Worm (Caenorhabditis elegans) whole organism, young adult: ENCODE results near the gene B0303.7.

ENCODE experiments used
- B0019.2 ChIP-seq: fragments of 200-800 bp; sonication (Bioruptor generic); conservative IDR thresholded peaks from 2 replicates; pipeline ENCODE4 v1.3.6; 2022; ENCODE audit warnings: missing genetic modification reagents, missing genetic modification characterization, missing compliant biosample characterization
- B0035.1 ChIP-seq: sonication (generic microtip); optimal IDR thresholded peaks from 2 replicates; lab custom pipeline; 2016; ENCODE audit warnings: missing genetic modification characterization, mild to moderate bottlenecking, missing compliant biosample characterization, missing genotype, missing genetic modification reagents
- C06A6.2 ChIP-seq: fragments of 200-800 bp; sonication (Bioruptor generic); conservative IDR thresholded peaks from 2 replicates; pipeline ENCODE4 v1.3.6; 2022; ENCODE audit warnings: missing genetic modification characterization, missing compliant biosample characterization
- D2030.7 ChIP-seq: fragments of 200-800 bp; sonication (Bioruptor generic); IDR thresholded peaks from 2 replicates; pipeline ENCODE4 v1.3.6; 2022; ENCODE audit warnings: missing genetic modification reagents, missing genetic modification characterization, missing compliant biosample characterization
- F23B12.7 ChIP-seq: sonication (generic microtip); optimal IDR thresholded peaks from 2 replicates; lab custom pipeline; 2017; ENCODE audit warnings: missing genetic modification characterization, mild to moderate bottlenecking, missing compliant biosample characterization, antibody characterized with exemption, moderate library complexity; ENCODE audit not compliant: insufficient read depth
- F52B5.7 ChIP-seq: sonication (generic microtip); optimal IDR thresholded peaks from 2 replicates; lab custom pipeline; 2016; ENCODE audit warnings: mild to moderate bottlenecking, missing genetic modification characterization, missing compliant biosample characterization
- F57A8.1 ChIP-seq: fragments of 200-800 bp; sonication (Bioruptor generic); optimal IDR thresholded peaks from 2 replicates; lab custom pipeline; 2018; ENCODE audit warnings: mild to moderate bottlenecking, missing genetic modification characterization, moderate library complexity, missing compliant biosample characterization
- F57C9.4 ChIP-seq: sonication (generic microtip); optimal IDR thresholded peaks from 2 replicates; lab custom pipeline; 2017; ENCODE audit warnings: mild to moderate bottlenecking, missing genetic modification characterization, missing compliant biosample characterization
- Y53G8AR.9 ChIP-seq: fragments of 200-800 bp; sonication (Bioruptor generic); conservative IDR thresholded peaks from 2 replicates; pipeline ENCODE4 v1.3.6; 2022; ENCODE audit warnings: missing genetic modification reagents, missing genetic modification characterization, missing compliant biosample characterization
- akir-1 ChIP-seq: fragments of 200-800 bp; sonication (Bioruptor generic); optimal IDR thresholded peaks from 2 replicates; lab custom pipeline; 2018; ENCODE audit warnings: mild to moderate bottlenecking, missing genetic modification characterization, moderate library complexity, missing compliant biosample characterization
- ama-1 ChIP-seq, 3 experiments: fragments of 150-350 bp in 1 of 3; sonication (generic microtip) in 2 of 3; optimal IDR thresholded peaks; 2 replicates each; lab custom pipeline; 2014 to 2018; ENCODE audit warnings: missing biosample characterization in 2 of 3, missing genetic modification characterization in 2 of 3, missing genetic modification reagents in 2 of 3
- athp-1 ChIP-seq: sonication (generic microtip); optimal IDR thresholded peaks from 2 replicates; lab custom pipeline; 2017; ENCODE audit warnings: mild to moderate bottlenecking, missing genetic modification characterization, missing compliant biosample characterization
- attf-3 ChIP-seq: fragments of 200-800 bp; sonication (Bioruptor generic); conservative IDR thresholded peaks from 2 replicates; pipeline ENCODE4 v1.3.6; 2022; ENCODE audit warnings: missing genetic modification reagents, missing genetic modification characterization, missing compliant biosample characterization
- bed-2 ChIP-seq: fragments of 200-800 bp; sonication (Bioruptor generic); IDR thresholded peaks from 2 replicates; pipeline ENCODE4 v1.3.6; 2022; ENCODE audit warnings: missing genetic modification reagents, missing genetic modification characterization, missing compliant biosample characterization
- chd-7 ChIP-seq: sonication (generic microtip); optimal IDR thresholded peaks from 2 replicates; lab custom pipeline; 2016; ENCODE audit warnings: mild to moderate bottlenecking, missing genetic modification characterization, moderate library complexity, missing compliant biosample characterization
- dpff-1 ChIP-seq: sonication (generic microtip); optimal IDR thresholded peaks from 2 replicates; lab custom pipeline; 2017; ENCODE audit warnings: mild to moderate bottlenecking, missing genetic modification characterization, missing compliant biosample characterization
- dpl-1 ChIP-seq: fragments of 150-350 bp; optimal IDR thresholded peaks from 2 replicates; lab custom pipeline; 2014; ENCODE audit warnings: missing biosample characterization, missing genetic modification reagents, missing genetic modification characterization
- egl-18 ChIP-seq: fragments of 200-800 bp; sonication (Bioruptor generic); IDR thresholded peaks from 2 replicates; pipeline ENCODE4 v1.3.6; 2022; ENCODE audit warnings: missing genetic modification reagents, missing genetic modification characterization, missing compliant biosample characterization
- egl-44 ChIP-seq: fragments of 200-800 bp; sonication (Bioruptor generic); IDR thresholded peaks from 2 replicates; pipeline ENCODE4 v1.3.6; 2022; ENCODE audit warnings: missing genetic modification reagents, missing genetic modification characterization, missing compliant biosample characterization
- ekl-4 ChIP-seq: fragments of 200-800 bp; sonication (Bioruptor generic); IDR thresholded peaks from 2 replicates; pipeline ENCODE4 v1.3.6; 2022; ENCODE audit warnings: missing genetic modification reagents, missing genetic modification characterization, missing compliant biosample characterization
- hlh-26 ChIP-seq: fragments of 200-800 bp; sonication (Bioruptor generic); conservative IDR thresholded peaks from 2 replicates; pipeline ENCODE4 v1.3.6; 2022; ENCODE audit warnings: missing genetic modification reagents, missing genetic modification characterization, missing compliant biosample characterization
- hmg-20 ChIP-seq: fragments of 200-800 bp; sonication (Bioruptor generic); IDR thresholded peaks from 2 replicates; pipeline ENCODE4 v1.3.6; 2022; ENCODE audit warnings: missing genetic modification reagents, missing genetic modification characterization, missing compliant biosample characterization
- hrde-1 ChIP-seq: sonication (generic microtip); optimal IDR thresholded peaks from 2 replicates; lab custom pipeline; 2016; ENCODE audit warnings: missing genetic modification characterization, mild to moderate bottlenecking, missing compliant biosample characterization, moderate library complexity, missing genotype, missing genetic modification reagents, borderline replicate concordance
- lag-1 ChIP-seq: fragments of 200-800 bp; sonication (Bioruptor generic); IDR thresholded peaks from 2 replicates; pipeline ENCODE4 v1.3.6; 2022; ENCODE audit warnings: missing genetic modification reagents, missing genetic modification characterization, missing compliant biosample characterization
- let-607 ChIP-seq, 2 experiments: fragments of 200-800 bp in 1 of 2; sonication (Bioruptor generic) in 1 of 2; sonication (generic microtip) in 1 of 2; optimal IDR thresholded peaks; 2 replicates each; lab custom pipeline; 2016 to 2018; ENCODE audit warnings: mild to moderate bottlenecking in 2 of 2, missing compliant biosample characterization in 2 of 2, missing genetic modification characterization in 2 of 2, moderate library complexity in 2 of 2, missing genotype in 1 of 2
- lin-26 ChIP-seq: fragments of 200-800 bp; sonication (Bioruptor generic); IDR thresholded peaks from 2 replicates; pipeline ENCODE4 v1.3.6; 2022; ENCODE audit warnings: missing genetic modification reagents, missing genetic modification characterization, missing compliant biosample characterization
- lin-40 ChIP-seq: sonication (generic microtip); optimal IDR thresholded peaks from 2 replicates; lab custom pipeline; 2016; ENCODE audit warnings: missing genetic modification characterization, mild to moderate bottlenecking, missing compliant biosample characterization, missing genotype, missing genetic modification reagents
- lin-54 ChIP-seq: fragments of 200-800 bp; sonication (Bioruptor generic); optimal IDR thresholded peaks from 2 replicates; lab custom pipeline; 2018; ENCODE audit warnings: mild to moderate bottlenecking, missing genetic modification characterization, missing compliant biosample characterization
- mel-28 ChIP-seq: sonication (generic microtip); optimal IDR thresholded peaks from 2 replicates; lab custom pipeline; 2016; ENCODE audit warnings: borderline replicate concordance, mild to moderate bottlenecking, missing genetic modification characterization, missing compliant biosample characterization
- nfya-1 ChIP-seq: sonication (generic microtip); optimal IDR thresholded peaks from 2 replicates; lab custom pipeline; 2017; ENCODE audit warnings: antibody characterized with exemption, missing compliant biosample characterization, missing genetic modification characterization, borderline replicate concordance; ENCODE audit not compliant: insufficient read depth
- nfyb-1 ChIP-seq: fragments of 200-800 bp; sonication (Bioruptor generic); IDR thresholded peaks from 2 replicates; pipeline ENCODE4 v1.3.6; 2022; ENCODE audit warnings: missing genetic modification reagents, missing genetic modification characterization, missing compliant biosample characterization
- pha-4 ChIP-seq: fragments of 150-350 bp; sonication (generic microtip); optimal IDR thresholded peaks from 2 replicates; lab custom pipeline; 2014; ENCODE audit warnings: missing biosample characterization, missing genetic modification reagents, missing genetic modification characterization
- rec-8 ChIP-seq, 2 experiments: sonication (generic microtip); optimal IDR thresholded peaks; 2 replicates each; lab custom pipeline; 2016; ENCODE audit warnings: mild to moderate bottlenecking in 2 of 2, missing genetic modification characterization in 2 of 2, missing genetic modification reagents in 2 of 2, missing genotype in 2 of 2, missing biosample characterization in 1 of 2, missing compliant biosample characterization in 1 of 2, moderate library complexity in 1 of 2
- repo-1 ChIP-seq: sonication (generic microtip); optimal IDR thresholded peaks from 2 replicates; lab custom pipeline; 2017; ENCODE audit warnings: mild to moderate bottlenecking, missing genetic modification characterization, missing compliant biosample characterization
- sdz-38 ChIP-seq: sonication (generic microtip); optimal IDR thresholded peaks from 2 replicates; lab custom pipeline; 2016; ENCODE audit warnings: missing genotype, missing genetic modification characterization, missing compliant biosample characterization
- snpc-1.3 ChIP-seq: sonication (generic microtip); optimal IDR thresholded peaks from 2 replicates; lab custom pipeline; 2017; ENCODE audit warnings: missing genetic modification characterization, mild to moderate bottlenecking, missing compliant biosample characterization, antibody characterized with exemption, moderate library complexity, missing genotype, missing genetic modification reagents; ENCODE audit not compliant: insufficient read depth
- tbp1 ChIP-seq: fragments of 200-800 bp; sonication (Bioruptor generic); optimal IDR thresholded peaks from 2 replicates; lab custom pipeline; 2018; ENCODE audit warnings: mild to moderate bottlenecking, missing genetic modification characterization, missing compliant biosample characterization
- tlf-1 ChIP-seq: fragments of 200-800 bp; sonication (Bioruptor generic); optimal IDR thresholded peaks from 2 replicates; lab custom pipeline; 2018; ENCODE audit warnings: mild to moderate bottlenecking, missing genetic modification characterization, missing compliant biosample characterization
- unc-130 ChIP-seq: sonication (generic microtip); optimal IDR thresholded peaks from 2 replicates; lab custom pipeline; 2016; ENCODE audit warnings: missing genetic modification reagents, missing genetic modification characterization, missing compliant biosample characterization
- zfh-2 ChIP-seq: fragments of 200-800 bp; sonication (Bioruptor generic); conservative IDR thresholded peaks from 2 replicates; pipeline ENCODE4 v1.3.6; 2022; ENCODE audit warnings: missing genetic modification reagents, missing genetic modification characterization, missing compliant biosample characterization
- zim-3 ChIP-seq: sonication (generic microtip); optimal IDR thresholded peaks from 2 replicates; lab custom pipeline; 2017; ENCODE audit warnings: mild to moderate bottlenecking, missing genetic modification characterization, moderate library complexity, missing compliant biosample characterization
- ztf-25 ChIP-seq: fragments of 200-800 bp; sonication (Bioruptor generic); IDR thresholded peaks from 2 replicates; pipeline ENCODE4 v1.3.6; 2022; ENCODE audit warnings: missing genetic modification reagents, missing genetic modification characterization, missing compliant biosample characterization
- ztf-3 ChIP-seq: fragments of 200-800 bp; sonication (Bioruptor generic); optimal IDR thresholded peaks from 2 replicates; lab custom pipeline; 2018; ENCODE audit warnings: mild to moderate bottlenecking, missing genetic modification characterization, missing compliant biosample characterization
- ztf-6 ChIP-seq: fragments of 200-800 bp; sonication (Bioruptor generic); IDR thresholded peaks from 2 replicates; pipeline ENCODE4 v1.3.6; 2022; ENCODE audit warnings: missing genetic modification reagents, missing genetic modification characterization, missing compliant biosample characterization

B0303.7 gene

ce11 chrIII:8674980-8675485 is 18.4 kb upstream of the B0303.7 start, which contains the start of gene pgl-2 (continued):
- 0 out of 2 replicates have a peak, but pooled peaks have one; percentile 36 for TF ChIP-seq ekl-4 (GFP tag; lab: Robert Waterston, UW)
- no peak for TF ChIP-seq B0035.1 (tag; lab: Kevin White, UChicago)
- no peak for TF ChIP-seq chd-7 (tag; lab: Kevin White, UChicago)
- TF ChIP-seq mel-28 (tag; lab: Kevin White, UChicago) = no peak
- no peak for TF ChIP-seq snpc-1.3 (tag; lab: Kevin White, UChicago)
- no peak for TF ChIP-seq nfya-1 (tag; lab: Kevin White, UChicago)
- TF ChIP-seq dpff-1 (tag; lab: Kevin White, UChicago) = no peak
- TF ChIP-seq ztf-6 = no peak
- TF ChIP-seq lin-54 = peak; percentile 47
- TF ChIP-seq, all 124 proteins: peak for 12

DNA sequence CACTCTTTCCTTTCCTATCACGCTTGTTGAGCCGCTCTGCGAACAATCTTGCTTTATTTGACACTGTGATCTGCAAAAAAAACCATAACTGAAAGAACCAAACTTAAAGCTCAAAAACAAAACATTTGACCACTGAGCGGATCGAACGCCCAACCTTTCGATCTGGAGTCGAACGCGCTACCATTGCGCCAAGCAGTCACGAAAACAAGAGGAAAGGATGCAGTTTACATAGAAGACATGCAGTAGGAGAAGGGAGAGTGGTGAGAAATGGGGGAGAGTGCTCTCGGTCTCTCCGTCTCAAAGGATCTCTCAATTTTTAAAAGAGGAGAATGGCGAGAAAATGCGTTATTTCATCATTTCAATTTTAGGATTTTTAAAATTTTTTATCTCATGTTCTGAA is 15.1 kb upstream of the B0303.7 start:
- TF ChIP-seq C06A6.2 (GFP tag; lab: Robert Waterston, UW) (no peak; the same call in 1 of the 2 replicates), egl-44 (GFP tag; lab: Robert Waterston, UW) (peak; percentile 75; the same call in 1 of the 2 replicates), dpl-1 (GFP tag; lab: Kevin White, UChicago) (peak; percentile 11), Y53G8AR.9 (GFP tag; lab: Robert Waterston, UW) (no peak), F57C9.4 (tag; lab: Kevin White, UChicago) (no peak), attf-3 (GFP tag; lab: Robert Waterston, UW) (peak; percentile 53), bed-2 (GFP tag; lab: Robert Waterston, UW) (no peak), lin-40 (tag; lab: Kevin White, UChicago) (peak; percentile 75), egl-18 (GFP tag; lab: Robert Waterston, UW) (no peak), zfh-2 (no peak), akir-1 (GFP tag; lab: Kevin White, UChicago) (peak; percentile 47), dpff-1 (tag; lab: Kevin White, UChicago) (peak; percentile 32), tlf-1 (GFP tag; lab: Kevin White, UChicago) (peak; percentile 45), F57A8.1 (GFP tag; lab: Kevin White, UChicago) (peak; percentile 15), nfyb-1 (GFP tag; lab: Robert Waterston, UW) (peak; percentile 84), sdz-38 (tag; lab: Kevin White, UChicago) (no peak), lin-54 (peak; percentile 66), hrde-1 (peak; percentile 75), F52B5.7 (peak; percentile 59), B0019.2 (GFP tag; lab: Robert Waterston, UW) (0 out of 2 replicates have a peak, but pooled peaks have one; percentile 21), ztf-3 (GFP tag; lab: Kevin White, UChicago) (no peak), hlh-26 (GFP tag; lab: Robert Waterston, UW) (no peak), ztf-25 (peak; percentile 97), F23B12.7 (tag; lab: Kevin White, UChicago) (peak; percentile 70), ama-1 (optimal IDR thresholded peaks at IDR 0.05; lab: Kevin White, UChicago) (no peak), ama-1 (GFP tag; optimal IDR thresholded peaks at IDR 0.05; lab: Kevin White, UChicago) (peak; percentile 70 to 89), lin-26 (GFP tag; lab: Robert Waterston, UW) (peak; percentile 94), pha-4 (tag; lab: Kevin White, UChicago) (no peak), unc-130 (GFP tag; lab: Kevin White, UChicago) (peak; percentile 40), zim-3 (tag; lab: Kevin White, UChicago) (peak; percentile 93), ztf-6 (peak; percentile 36; the same call in 1 of the 2 replicates), hmg-20 (GFP tag; lab: Robert Waterston, UW) (peak; percentile 85), let-607 (tag; optimal IDR thresholded peaks at IDR 0.05; lab: Kevin White, UChicago) (peak; percentile 26 to 51), athp-1 (tag; lab: Kevin White, UChicago) (peak; percentile 92), D2030.7 (peak; percentile 61), rec-8 (tag; optimal IDR thresholded peaks at IDR 0.05; lab: Kevin White, UChicago) (peak; percentile 42 to 85), repo-1 (tag; lab: Kevin White, UChicago) (peak; percentile 66), lag-1 (GFP tag; lab: Robert Waterston, UW) (no peak), tbp1 (GFP tag; lab: Kevin White, UChicago) (peak; percentile 98)
